Worm (Caenorhabditis elegans) whole organism, L2 larva: Measurements from ENCODE around the gene ptr-18.

ENCODE experiments used
- C34F6.9 ChIP-seq: fragments of 150-350 bp; optimal IDR thresholded peaks from 2 replicates; lab custom pipeline; 2014; ENCODE audit warnings: missing biosample characterization, missing genetic modification characterization
- F13H6.1 ChIP-seq: sonication (generic microtip); optimal IDR thresholded peaks from 2 replicates; lab custom pipeline; 2016; ENCODE audit warnings: missing genetic modification characterization, missing compliant biosample characterization
- R02D3.7 ChIP-seq: fragments of 150-350 bp; optimal IDR thresholded peaks from 2 replicates; lab custom pipeline; 2014; ENCODE audit warnings: missing biosample characterization, missing genetic modification characterization
- Y55F3AM.14 ChIP-seq: fragments of 200-800 bp; sonication (Bioruptor generic); optimal IDR thresholded peaks from 2 replicates; lab custom pipeline; 2018; ENCODE audit warnings: mild to moderate bottlenecking, missing genetic modification characterization, missing compliant biosample characterization
- alr-1 ChIP-seq: fragments of 150-350 bp; optimal IDR thresholded peaks from 2 replicates; lab custom pipeline; 2014; ENCODE audit warnings: missing biosample characterization, missing genetic modification characterization
- aly-2 ChIP-seq: fragments of 150-350 bp; optimal IDR thresholded peaks from 2 replicates; lab custom pipeline; 2014; ENCODE audit warnings: missing biosample characterization, missing genetic modification characterization
- blmp-1 ChIP-seq: sonication (generic microtip); optimal IDR thresholded peaks from 2 replicates; lab custom pipeline; 2017; ENCODE audit warnings: missing genetic modification characterization, mild to moderate bottlenecking, missing compliant biosample characterization, antibody characterized with exemption, moderate library complexity; ENCODE audit not compliant: insufficient read depth
- ceh-16 ChIP-seq: fragments of 150-350 bp; optimal IDR thresholded peaks from 2 replicates; lab custom pipeline; 2014; ENCODE audit warnings: missing biosample characterization, missing genetic modification characterization
- crh-2 ChIP-seq: sonication (generic microtip); optimal IDR thresholded peaks from 2 replicates; lab custom pipeline; 2017; ENCODE audit warnings: missing biosample characterization, missing genetic modification characterization
- dmd-4 ChIP-seq: sonication (generic microtip); optimal IDR thresholded peaks from 2 replicates; lab custom pipeline; 2017; ENCODE audit warnings: missing biosample characterization, missing genetic modification characterization
- egl-27 ChIP-seq: sonication (generic microtip); optimal IDR thresholded peaks from 3 replicates; lab custom pipeline; 2017; ENCODE audit warnings: missing biosample characterization, missing genetic modification reagents, missing genetic modification characterization
- elt-1 ChIP-seq: fragments of 150-350 bp; optimal IDR thresholded peaks from 2 replicates; lab custom pipeline; 2014; ENCODE audit warnings: missing biosample characterization, missing genetic modification characterization
- elt-3 ChIP-seq: sonication (generic microtip); optimal IDR thresholded peaks from 2 replicates; lab custom pipeline; 2017; ENCODE audit warnings: missing biosample characterization, missing genetic modification characterization
- gmeb-1 ChIP-seq: fragments of 150-350 bp; optimal IDR thresholded peaks from 2 replicates; lab custom pipeline; 2014; ENCODE audit warnings: missing biosample characterization, missing genetic modification characterization
- lin-11 ChIP-seq: fragments of 150-350 bp; sonication (generic microtip); optimal IDR thresholded peaks from 2 replicates; lab custom pipeline; 2014; ENCODE audit warnings: missing biosample characterization, missing genetic modification characterization, inconsistent platforms, mixed read lengths
- lin-13 ChIP-seq: fragments of 150-350 bp; optimal IDR thresholded peaks from 2 replicates; lab custom pipeline; 2014; ENCODE audit warnings: missing biosample characterization, missing genetic modification reagents, missing genetic modification characterization
- lin-39 ChIP-seq: fragments of 150-350 bp; optimal IDR thresholded peaks from 2 replicates; lab custom pipeline; 2014; ENCODE audit warnings: missing biosample characterization, missing genetic modification reagents, missing genetic modification characterization
- lsy-2 ChIP-seq, 2 experiments: fragments of 150-350 bp in 1 of 2; sonication (generic microtip) in 1 of 2; optimal IDR thresholded peaks; 2 replicates each; lab custom pipeline; 2014 to 2017; ENCODE audit warnings: missing biosample characterization in 2 of 2, missing genetic modification characterization in 2 of 2
- mab-5 ChIP-seq: fragments of 150-350 bp; optimal IDR thresholded peaks from 2 replicates; lab custom pipeline; 2014; ENCODE audit warnings: missing biosample characterization, missing genetic modification characterization
- nhr-10 ChIP-seq: sonication (generic microtip); optimal IDR thresholded peaks from 2 replicates; lab custom pipeline; 2017; ENCODE audit warnings: missing biosample characterization, missing genetic modification characterization
- nhr-11 ChIP-seq: fragments of 150-350 bp; optimal IDR thresholded peaks from 2 replicates; lab custom pipeline; 2014; ENCODE audit warnings: missing biosample characterization, missing genetic modification characterization
- nhr-12 ChIP-seq: fragments of 150-350 bp; optimal IDR thresholded peaks from 2 replicates; lab custom pipeline; 2014; ENCODE audit warnings: missing biosample characterization, missing genetic modification characterization
- nhr-21 ChIP-seq: fragments of 150-350 bp; optimal IDR thresholded peaks from 2 replicates; lab custom pipeline; 2014; ENCODE audit warnings: missing biosample characterization, missing genetic modification characterization
- nhr-23 ChIP-seq: fragments of 150-350 bp; optimal IDR thresholded peaks from 2 replicates; lab custom pipeline; 2014; ENCODE audit warnings: missing biosample characterization, missing genetic modification reagents, missing genetic modification characterization
- nhr-237 ChIP-seq: fragments of 150-350 bp; optimal IDR thresholded peaks from 2 replicates; lab custom pipeline; 2014; ENCODE audit warnings: missing biosample characterization, missing genetic modification characterization
- nhr-25 ChIP-seq: fragments of 150-350 bp; sonication (generic microtip); optimal IDR thresholded peaks from 3 replicates; lab custom pipeline; 2014; ENCODE audit warnings: missing biosample characterization, missing genetic modification characterization
- nhr-6 ChIP-seq: fragments of 150-350 bp; optimal IDR thresholded peaks from 2 replicates; lab custom pipeline; 2014; ENCODE audit warnings: missing biosample characterization, missing genetic modification characterization
- nhr-77 ChIP-seq: fragments of 150-350 bp; optimal IDR thresholded peaks from 2 replicates; lab custom pipeline; 2014; ENCODE audit warnings: missing biosample characterization, missing genetic modification characterization
- peb-1 ChIP-seq: fragments of 150-350 bp; optimal IDR thresholded peaks from 2 replicates; lab custom pipeline; 2014; ENCODE audit warnings: missing biosample characterization, missing genetic modification characterization
- skn-1 ChIP-seq: sonication (generic microtip); optimal IDR thresholded peaks from 2 replicates; lab custom pipeline; 2017; ENCODE audit warnings: missing biosample characterization, missing genetic modification characterization
- sma-3 ChIP-seq: sonication (generic microtip); optimal IDR thresholded peaks from 2 replicates; lab custom pipeline; 2016; ENCODE audit warnings: missing genetic modification reagents, missing genetic modification characterization, missing compliant biosample characterization
- sma-9 ChIP-seq, 2 experiments: fragments of 150-350 bp in 1 of 2; sonication (generic microtip) in 1 of 2; optimal IDR thresholded peaks; 2 replicates each; lab custom pipeline; 2014 to 2016; ENCODE audit warnings: missing genetic modification characterization in 2 of 2, mild to moderate bottlenecking in 1 of 2, missing biosample characterization in 1 of 2, missing compliant biosample characterization in 1 of 2, missing genetic modification reagents in 1 of 2, moderate library complexity in 1 of 2
- snpc-4 ChIP-seq: fragments of 150-350 bp; optimal IDR thresholded peaks from 2 replicates; lab custom pipeline; 2014; ENCODE audit warnings: missing biosample characterization, missing genetic modification characterization
- unc-39 ChIP-seq: fragments of 150-350 bp; optimal IDR thresholded peaks from 2 replicates; lab custom pipeline; 2014; ENCODE audit warnings: missing biosample characterization, missing genetic modification characterization
- unc-55 ChIP-seq: fragments of 150-350 bp; sonication (generic microtip); optimal IDR thresholded peaks from 3 replicates; lab custom pipeline; 2014; ENCODE audit warnings: missing biosample characterization, missing genetic modification reagents, missing genetic modification characterization
- zag-1 ChIP-seq: fragments of 150-350 bp; optimal IDR thresholded peaks from 2 replicates; lab custom pipeline; 2014; ENCODE audit warnings: missing biosample characterization, missing genetic modification characterization
- ztf-1 ChIP-seq: fragments of 200-800 bp; sonication (Bioruptor generic); conservative IDR thresholded peaks from 2 replicates; pipeline ENCODE4 v1.3.6; 2022; ENCODE audit warnings: missing genetic modification characterization, missing compliant biosample characterization
- ztf-4 ChIP-seq: fragments of 150-350 bp; optimal IDR thresholded peaks from 2 replicates; lab custom pipeline; 2014; ENCODE audit warnings: missing biosample characterization, missing genetic modification characterization

ptr-18 gene

ce11 chrII:12991594-12991993 lies 26.2 kb downstream of the ptr-18 start:
- TF ChIP-seq F13H6.1 (tag; lab: Kevin White, UChicago) (no peak), ceh-16 (tag; lab: Kevin White, UChicago) (peak; percentile 92), nhr-25 (tag; lab: Kevin White, UChicago) (peak; percentile 41), nhr-23 (no peak), aly-2 (tag; lab: Kevin White, UChicago) (no peak), skn-1 (tag; lab: Kevin White, UChicago) (no peak), lsy-2 (tag; optimal IDR thresholded peaks at IDR 0.05; lab: Kevin White, UChicago) (no peak), lin-39 (tag; lab: Kevin White, UChicago) (no peak)

- no peak for TF ChIP-seq nhr-10 (tag; lab: Kevin White, UChicago)
- TF ChIP-seq egl-27 (tag; lab: Kevin White, UChicago), result no peak
- TF ChIP-seq lsy-2 (tag; optimal IDR thresholded peaks at IDR 0.05; lab: Kevin White, UChicago), result no peak
- TF ChIP-seq nhr-21 (tag; lab: Kevin White, UChicago), result no peak
These were observed 26.8 kb downstream of the ptr-18 start for ce11 chrII:12992193-12992592.

- TF ChIP-seq unc-39, result no peak
- no peak for TF ChIP-seq mab-5 (tag; lab: Kevin White, UChicago)
- no peak for TF ChIP-seq ztf-4 (tag; lab: Kevin White, UChicago)
- no peak for TF ChIP-seq nhr-12 (tag; lab: Kevin White, UChicago)
- TF ChIP-seq peb-1, result no peak
- TF ChIP-seq lin-39 (tag; lab: Kevin White, UChicago), result no peak
- no peak for TF ChIP-seq crh-2 (tag; lab: Kevin White, UChicago)
- TF ChIP-seq elt-3 (tag; lab: Kevin White, UChicago), result no peak
- no peak for TF ChIP-seq Y55F3AM.14 (GFP tag; lab: Kevin White, UChicago)
- no peak for TF ChIP-seq aly-2 (tag; lab: Kevin White, UChicago)
- TF ChIP-seq alr-1 (tag; lab: Kevin White, UChicago), result no peak
- no peak for TF ChIP-seq nhr-11 (tag; lab: Kevin White, UChicago)
- TF ChIP-seq zag-1, result no peak
- no peak for TF ChIP-seq dmd-4 (tag; lab: Kevin White, UChicago)
- no peak for TF ChIP-seq nhr-77 (tag; lab: Kevin White, UChicago)
- TF ChIP-seq F13H6.1 (tag; lab: Kevin White, UChicago), result no peak
These were observed 27.6 kb downstream of the ptr-18 start for ce11 chrII:12992980-12993379.

- no peak for TF ChIP-seq R02D3.7 (tag; lab: Kevin White, UChicago)
- TF ChIP-seq lin-11 (tag; lab: Kevin White, UChicago), result no peak
- no peak for TF ChIP-seq sma-9 (GFP tag; optimal IDR thresholded peaks at IDR 0.05; lab: Kevin White, UChicago)
- no peak for TF ChIP-seq sma-9 (tag; optimal IDR thresholded peaks at IDR 0.05; lab: Kevin White, UChicago)
- TF ChIP-seq nhr-77 (tag; lab: Kevin White, UChicago), result no peak
- no peak for TF ChIP-seq alr-1 (tag; lab: Kevin White, UChicago)
- TF ChIP-seq ztf-1 (GFP tag; lab: Robert Waterston, UW), result no peak
- no peak for TF ChIP-seq nhr-23
- TF ChIP-seq blmp-1, result no peak
- no peak for TF ChIP-seq nhr-10 (tag; lab: Kevin White, UChicago)
- TF ChIP-seq sma-3 (GFP tag; lab: Kevin White, UChicago), result peak; percentile 4
- peak; percentile 3 for TF ChIP-seq nhr-21 (tag; lab: Kevin White, UChicago)
- TF ChIP-seq peb-1, result no peak
- TF ChIP-seq Y55F3AM.14 (GFP tag; lab: Kevin White, UChicago), result peak; percentile 38
- TF ChIP-seq lin-13 (GFP tag; lab: Kevin White, UChicago), result no peak
These were observed 28.9 kb downstream of the ptr-18 start for ce11 chrII:12994009-12994788.

ce11 chrII:12995322-12995721 lies 30.0 kb downstream of the ptr-18 start:
- TF ChIP-seq lsy-2 (tag; optimal IDR thresholded peaks at IDR 0.05; lab: Kevin White, UChicago), result no peak
- no peak for TF ChIP-seq aly-2 (tag; lab: Kevin White, UChicago)
- TF ChIP-seq unc-55, result no peak
- TF ChIP-seq F13H6.1 (tag; lab: Kevin White, UChicago), result no peak
- TF ChIP-seq R02D3.7 (tag; lab: Kevin White, UChicago), result no peak
- no peak for TF ChIP-seq sma-3 (GFP tag; lab: Kevin White, UChicago)
- no peak for TF ChIP-seq blmp-1
- no peak for TF ChIP-seq nhr-25 (tag; lab: Kevin White, UChicago)
- TF ChIP-seq nhr-77 (tag; lab: Kevin White, UChicago), result no peak
- TF ChIP-seq ceh-16 (tag; lab: Kevin White, UChicago), result no peak
- no peak for TF ChIP-seq nhr-237 (tag; lab: Kevin White, UChicago)
- no peak for TF ChIP-seq nhr-6
- no peak for TF ChIP-seq gmeb-1 (tag; lab: Kevin White, UChicago)
- TF ChIP-seq ztf-1 (GFP tag; lab: Robert Waterston, UW), result no peak
- TF ChIP-seq elt-1 (tag; lab: Kevin White, UChicago), result no peak
- no peak for TF ChIP-seq C34F6.9
- no peak for TF ChIP-seq snpc-4 (tag; lab: Kevin White, UChicago)
